Worm (Caenorhabditis elegans): ENCODE data around the gene B0563.18.

B0563.18 gene

ce11 chrX:9161253-9161904 lies 11.0 kb upstream of the B0563.18 start:
- TF ChIP-seq tbx-37 (GFP tag; conservative IDR thresholded peaks at IDR 0.05) (no peak), aly-1 (tag; optimal IDR thresholded peaks at IDR 0.05) (no peak), ama-1 (optimal IDR thresholded peaks at IDR 0.05) (no peak), sea-1 (GFP tag; conservative IDR thresholded peaks at IDR 0.05) (no peak)

ce11 chrX:9162864-9163263 lies 9.5 kb upstream of the B0563.18 start, which contains the start of gene tsp-11:
tsp-11 (plus strand) TSS chrX:9163164.
- no peak for TF ChIP-seq flt-1 (GFP tag; IDR thresholded peaks at IDR 0.05)

ce11 chrX:9166921-9167320 lies 5.5 kb upstream of the B0563.18 start, which contains the start of gene B0563.10:
B0563.10 (minus strand) TSS chrX:9167245.
- TF ChIP-seq ceh-36 (tag; optimal IDR thresholded peaks at IDR 0.05) (no peak), B0310.2 (tag; optimal IDR thresholded peaks at IDR 0.05) (no peak), hmbx-1 (tag; optimal IDR thresholded peaks at IDR 0.05) (no peak), sea-1 (GFP tag; conservative IDR thresholded peaks at IDR 0.05) (no peak), pes-1 (GFP tag; IDR thresholded peaks at IDR 0.05) (no peak), flt-1 (GFP tag; IDR thresholded peaks at IDR 0.05) (no peak), ets-7 (tag; optimal IDR thresholded peaks at IDR 0.05) (no peak), tra-4 (tag; optimal IDR thresholded peaks at IDR 0.05) (no peak), ama-1 (optimal IDR thresholded peaks at IDR 0.05) (no peak), scrt-1 (GFP tag; IDR thresholded peaks at IDR 0.05) (no peak), hnd-1 (tag; optimal IDR thresholded peaks at IDR 0.05) (no peak), tbx-11 (GFP tag; IDR thresholded peaks at IDR 0.05) (no peak), tbx-37 (GFP tag; conservative IDR thresholded peaks at IDR 0.05) (no peak), F13C5.2 (tag; optimal IDR thresholded peaks at IDR 0.05) (no peak), aly-1 (tag; optimal IDR thresholded peaks at IDR 0.05) (no peak), ceh-13 (GFP tag; optimal IDR thresholded peaks at IDR 0.05) (no peak), hmg-4 (GFP tag; optimal IDR thresholded peaks at IDR 0.05) (no peak)

ce11 chrX:9168239-9168638 lies 4.1 kb upstream of the B0563.18 start, which contains the start of gene B0563.9:
B0563.9 (plus strand) TSS chrX:9168539.
- TF ChIP-seq ets-7 (tag; optimal IDR thresholded peaks at IDR 0.05) (no peak), hmg-4 (GFP tag; optimal IDR thresholded peaks at IDR 0.05) (no peak), flt-1 (GFP tag; IDR thresholded peaks at IDR 0.05) (no peak), ceh-36 (tag; optimal IDR thresholded peaks at IDR 0.05) (no peak), scrt-1 (GFP tag; IDR thresholded peaks at IDR 0.05) (no peak), hmbx-1 (tag; optimal IDR thresholded peaks at IDR 0.05) (no peak), F13C5.2 (tag; optimal IDR thresholded peaks at IDR 0.05) (no peak), tbx-11 (GFP tag; IDR thresholded peaks at IDR 0.05) (no peak), tbx-37 (GFP tag; conservative IDR thresholded peaks at IDR 0.05) (no peak), sea-1 (GFP tag; conservative IDR thresholded peaks at IDR 0.05) (no peak), ceh-13 (GFP tag; optimal IDR thresholded peaks at IDR 0.05) (no peak), B0310.2 (tag; optimal IDR thresholded peaks at IDR 0.05) (no peak), tra-4 (tag; optimal IDR thresholded peaks at IDR 0.05) (no peak), hnd-1 (tag; optimal IDR thresholded peaks at IDR 0.05) (no peak), aly-1 (tag; optimal IDR thresholded peaks at IDR 0.05) (no peak), pes-1 (GFP tag; IDR thresholded peaks at IDR 0.05) (no peak), ama-1 (optimal IDR thresholded peaks at IDR 0.05) (no peak)

ce11 chrX:9170058-9170457 lies 2.3 kb upstream of the B0563.18 start:
- TF ChIP-seq hmg-4 (GFP tag; optimal IDR thresholded peaks at IDR 0.05) (no peak), tra-4 (tag; optimal IDR thresholded peaks at IDR 0.05) (no peak), aly-1 (tag; optimal IDR thresholded peaks at IDR 0.05) (no peak), hnd-1 (tag; optimal IDR thresholded peaks at IDR 0.05) (no peak), tbx-11 (GFP tag; IDR thresholded peaks at IDR 0.05) (no peak), sea-1 (GFP tag; conservative IDR thresholded peaks at IDR 0.05) (no peak), B0310.2 (tag; optimal IDR thresholded peaks at IDR 0.05) (no peak), F13C5.2 (tag; optimal IDR thresholded peaks at IDR 0.05) (no peak), ets-7 (tag; optimal IDR thresholded peaks at IDR 0.05) (no peak)

ce11 chrX:9171241-9171640 lies 1.1 kb upstream of the B0563.18 start, which contains the start of gene B0563.1:
B0563.1 (plus strand) TSS chrX:9171541.
- TF ChIP-seq pes-1 (GFP tag; IDR thresholded peaks at IDR 0.05) (no peak), ama-1 (optimal IDR thresholded peaks at IDR 0.05) (no peak), tbx-37 (GFP tag; conservative IDR thresholded peaks at IDR 0.05) (no peak), ets-7 (tag; optimal IDR thresholded peaks at IDR 0.05) (no peak), ceh-13 (GFP tag; optimal IDR thresholded peaks at IDR 0.05) (no peak), B0310.2 (tag; optimal IDR thresholded peaks at IDR 0.05) (no peak), tra-4 (tag; optimal IDR thresholded peaks at IDR 0.05) (no peak), scrt-1 (GFP tag; IDR thresholded peaks at IDR 0.05) (no peak), ceh-36 (tag; optimal IDR thresholded peaks at IDR 0.05) (no peak), hnd-1 (tag; optimal IDR thresholded peaks at IDR 0.05) (no peak), sea-1 (GFP tag; conservative IDR thresholded peaks at IDR 0.05) (no peak), tbx-11 (GFP tag; IDR thresholded peaks at IDR 0.05) (no peak), hmbx-1 (tag; optimal IDR thresholded peaks at IDR 0.05) (no peak), aly-1 (tag; optimal IDR thresholded peaks at IDR 0.05) (no peak), hmg-4 (GFP tag; optimal IDR thresholded peaks at IDR 0.05) (no peak), flt-1 (GFP tag; IDR thresholded peaks at IDR 0.05) (no peak), F13C5.2 (tag; optimal IDR thresholded peaks at IDR 0.05) (no peak)

ce11 chrX:9172733-9173132 lies 355 bp downstream of the B0563.18 start:
- TF ChIP-seq scrt-1 (GFP tag; IDR thresholded peaks at IDR 0.05): no peak
- no peak for TF ChIP-seq tbx-37 (GFP tag; conservative IDR thresholded peaks at IDR 0.05)
- TF ChIP-seq flt-1 (GFP tag; IDR thresholded peaks at IDR 0.05): no peak
- no peak for TF ChIP-seq sea-1 (GFP tag; conservative IDR thresholded peaks at IDR 0.05)
- no peak for TF ChIP-seq ama-1 (optimal IDR thresholded peaks at IDR 0.05)
- TF ChIP-seq aly-1 (tag; optimal IDR thresholded peaks at IDR 0.05): no peak
- TF ChIP-seq tra-4 (tag; optimal IDR thresholded peaks at IDR 0.05): no peak
- no peak for TF ChIP-seq hnd-1 (tag; optimal IDR thresholded peaks at IDR 0.05)
- TF ChIP-seq pes-1 (GFP tag; IDR thresholded peaks at IDR 0.05): no peak
- no peak for TF ChIP-seq tbx-11 (GFP tag; IDR thresholded peaks at IDR 0.05)
- TF ChIP-seq ets-7 (tag; optimal IDR thresholded peaks at IDR 0.05): no peak
- TF ChIP-seq hmg-4 (GFP tag; optimal IDR thresholded peaks at IDR 0.05): no peak
- no peak for TF ChIP-seq ceh-36 (tag; optimal IDR thresholded peaks at IDR 0.05)
- no peak for TF ChIP-seq hmbx-1 (tag; optimal IDR thresholded peaks at IDR 0.05)
- no peak for TF ChIP-seq B0310.2 (tag; optimal IDR thresholded peaks at IDR 0.05)
- no peak for TF ChIP-seq ceh-13 (GFP tag; optimal IDR thresholded peaks at IDR 0.05)
